Worm (Caenorhabditis elegans): ENCODE measurements around the gene F29G6.1.
A peak's percentile ranks its signal among the peaks of the same experiment; 100 is the strongest.

Gene F29G6.1

DNA sequence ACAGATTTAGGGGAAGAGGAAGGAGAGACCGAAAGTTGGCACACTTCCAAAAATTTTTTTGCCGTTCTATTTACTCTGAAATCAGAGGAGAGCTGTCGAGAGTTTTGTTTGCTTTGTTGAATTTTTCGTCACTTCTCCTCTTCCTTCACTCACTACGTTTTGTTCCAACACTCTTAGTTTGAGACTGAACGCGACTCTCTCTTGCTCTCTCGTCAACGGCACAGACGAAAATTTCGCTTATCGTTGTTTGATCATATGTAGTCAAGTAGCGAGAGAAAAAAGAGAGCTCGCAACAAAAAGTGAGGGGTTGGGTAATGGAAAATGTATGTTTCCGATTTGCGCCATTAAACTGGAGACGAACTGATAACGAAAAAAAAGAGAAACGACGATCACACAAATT is 19.4 kb upstream of the F29G6.1 start (continued):
- TF ChIP-seq him-1 (tag; optimal IDR thresholded peaks at IDR 0.05) (no peak), ztf-26 (tag; optimal IDR thresholded peaks at IDR 0.05) (no peak), hrde-1 (tag; optimal IDR thresholded peaks at IDR 0.05; ENCODE audit: borderline replicate concordance) (no peak), hlh-26 (GFP tag; conservative IDR thresholded peaks at IDR 0.05) (no peak), lir-1 (GFP tag; conservative IDR thresholded peaks at IDR 0.05) (no peak), ets-4 (GFP tag; optimal IDR thresholded peaks at IDR 0.05) (no peak), lag-1 (GFP tag; IDR thresholded peaks at IDR 0.05) (no peak), lin-35 (GFP tag; optimal IDR thresholded peaks at IDR 0.05) (no peak), aptf-2 (GFP tag; conservative IDR thresholded peaks at IDR 0.05) (no peak), Y95B8A.8 (GFP tag; IDR thresholded peaks at IDR 0.05) (no peak), F23B12.7 (tag; optimal IDR thresholded peaks at IDR 0.05; ENCODE audit: insufficient read depth) (peak; percentile 36), egrh-3 (GFP tag; IDR thresholded peaks at IDR 0.05) (no peak), madf-8 (GFP tag; conservative IDR thresholded peaks at IDR 0.05) (no peak), dpl-1 (GFP tag; optimal IDR thresholded peaks at IDR 0.05) (no peak), zim-3 (tag; optimal IDR thresholded peaks at IDR 0.05) (peak; percentile 3)

DNA sequence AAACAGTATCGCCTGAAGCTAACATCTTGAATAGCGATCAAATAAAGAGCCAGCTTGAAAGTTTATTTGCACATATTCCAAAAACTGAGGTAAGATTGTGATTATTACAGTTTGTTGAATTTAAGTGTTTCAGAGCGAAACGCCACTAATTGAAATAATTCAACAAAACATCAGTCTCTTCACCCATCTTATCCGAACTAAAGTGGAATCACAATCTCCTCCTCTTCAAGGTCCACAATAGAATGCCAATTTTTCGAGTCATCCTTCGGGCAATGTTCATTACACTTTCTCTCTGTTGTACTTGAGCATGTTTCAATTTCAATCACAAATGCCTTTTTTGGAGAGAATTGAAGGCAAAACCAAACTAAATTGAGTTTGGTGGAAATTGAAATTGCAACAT is 18.0 kb upstream of the F29G6.1 start:
- no peak for TF ChIP-seq snpc-1.1 (tag; optimal IDR thresholded peaks at IDR 0.05; ENCODE audit: insufficient read depth)
- TF ChIP-seq chd-7 (tag; optimal IDR thresholded peaks at IDR 0.05) = no peak
- no peak for TF ChIP-seq mcd-1 (GFP tag; IDR thresholded peaks at IDR 0.05)
- no peak for TF ChIP-seq efl-1 (GFP tag; optimal IDR thresholded peaks at IDR 0.05)
- no peak for TF ChIP-seq repo-1 (tag; optimal IDR thresholded peaks at IDR 0.05)
- no peak for TF ChIP-seq ztf-22 (GFP tag; optimal IDR thresholded peaks at IDR 0.05)
- no peak for TF ChIP-seq K12H6.12 (tag; optimal IDR thresholded peaks at IDR 0.05)
- TF ChIP-seq K11D2.4 (GFP tag; IDR thresholded peaks at IDR 0.05) = no peak
- no peak for TF ChIP-seq akir-1 (GFP tag; optimal IDR thresholded peaks at IDR 0.05)
- TF ChIP-seq T07F8.4 (tag; optimal IDR thresholded peaks at IDR 0.05) = no peak
- TF ChIP-seq D2030.7 (GFP tag; IDR thresholded peaks at IDR 0.05) = no peak
- no peak for TF ChIP-seq ceh-58 (GFP tag; IDR thresholded peaks at IDR 0.05)
- TF ChIP-seq die-1 (tag; optimal IDR thresholded peaks at IDR 0.05) = no peak
- TF ChIP-seq nfya-2 (GFP tag; IDR thresholded peaks at IDR 0.05) = no peak
- no peak for TF ChIP-seq ets-4 (GFP tag; optimal IDR thresholded peaks at IDR 0.05)
- TF ChIP-seq C17E4.6 (GFP tag; IDR thresholded peaks at IDR 0.05) = no peak
- TF ChIP-seq C06A6.2 (GFP tag; conservative IDR thresholded peaks at IDR 0.05) = no peak
- TF ChIP-seq hlh-26 (GFP tag; conservative IDR thresholded peaks at IDR 0.05) = no peak
- no peak for TF ChIP-seq nhr-27 (tag; optimal IDR thresholded peaks at IDR 0.05)

DNA sequence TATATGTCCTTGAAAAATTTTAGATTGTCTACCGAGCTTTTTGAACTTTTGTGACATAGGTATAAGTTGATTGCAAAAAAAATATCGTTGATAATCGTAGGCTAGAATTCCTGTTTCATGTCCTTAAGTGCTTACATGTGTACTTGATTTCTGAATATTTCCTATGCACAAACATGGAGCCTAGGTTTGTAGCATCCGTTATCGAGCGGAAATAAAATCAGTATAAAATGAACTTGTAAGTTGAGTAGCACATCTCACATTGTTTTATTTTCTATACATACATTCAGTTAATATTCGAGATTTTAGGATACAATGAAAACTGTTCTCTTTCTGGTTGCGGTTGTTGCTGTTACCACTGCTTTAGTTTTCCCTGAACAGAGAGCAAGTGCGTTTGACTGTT is 14.6 kb upstream of the F29G6.1 start, which contains the start of gene spp-9:
spp-9 (plus strand) TSS at position 301 of the 400 bp plus-strand sequence.
- TF ChIP-seq F55B11.4 (tag; optimal IDR thresholded peaks at IDR 0.05; ENCODE audit: borderline replicate concordance, insufficient read depth) (no peak), nfya-1 (tag; optimal IDR thresholded peaks at IDR 0.05; ENCODE audit: borderline replicate concordance, insufficient read depth) (no peak), ceh-27 (GFP tag; optimal IDR thresholded peaks at IDR 0.05) (no peak), akir-1 (GFP tag; optimal IDR thresholded peaks at IDR 0.05) (no peak), snpc-1.1 (tag; optimal IDR thresholded peaks at IDR 0.05; ENCODE audit: insufficient read depth) (no peak), ztf-25 (GFP tag; IDR thresholded peaks at IDR 0.05) (no peak), lin-40 (tag; optimal IDR thresholded peaks at IDR 0.05) (no peak), bed-2 (GFP tag; IDR thresholded peaks at IDR 0.05) (no peak), nhr-120 (GFP tag; IDR thresholded peaks at IDR 0.05) (no peak), repo-1 (tag; optimal IDR thresholded peaks at IDR 0.05) (no peak), hmg-1.2 (GFP tag; IDR thresholded peaks at IDR 0.05) (no peak), Y53G8AR.9 (GFP tag; conservative IDR thresholded peaks at IDR 0.05) (no peak), madf-10 (tag; optimal IDR thresholded peaks at IDR 0.05) (no peak), nhr-90 (tag; optimal IDR thresholded peaks at IDR 0.05) (no peak), let-526 (GFP tag; IDR thresholded peaks at IDR 0.05) (no peak), cebp-1 (GFP tag; IDR thresholded peaks at IDR 0.05) (no peak), cebp-1 (tag; optimal IDR thresholded peaks at IDR 0.05) (no peak), somi-1 (GFP tag; optimal IDR thresholded peaks at IDR 0.05) (no peak)

Data from whole organism, young adult.